Worm (Caenorhabditis elegans): ENCODE data around the gene clec-24.

clec-24 gene

DNA sequence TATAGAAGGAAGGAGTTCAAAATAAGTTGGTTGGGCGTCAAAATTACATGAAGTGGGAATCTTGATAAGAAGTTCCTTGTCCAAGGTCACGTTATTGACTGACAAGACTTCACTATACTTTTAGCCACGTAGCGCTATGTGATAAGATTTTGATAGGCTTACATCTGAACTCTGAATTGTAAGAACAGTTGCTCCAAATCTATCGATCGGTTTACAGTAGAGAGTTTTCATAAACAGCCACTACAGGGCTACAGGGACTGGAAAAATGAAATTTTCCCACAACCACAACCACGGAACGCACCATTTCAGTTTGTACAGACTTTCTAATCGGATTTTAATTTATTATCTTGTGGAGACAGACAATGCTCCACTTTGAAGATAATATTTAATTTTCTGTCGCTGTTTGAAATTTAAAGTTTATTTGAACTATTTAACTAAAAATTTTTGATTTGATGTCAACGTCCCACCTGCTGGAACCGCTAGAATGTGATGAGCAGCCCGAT lies 3.8 kb upstream of the clec-24 start, which contains the start of the genes clec-31 and clec-22:
Gene clec-31, minus strand, starts transcription at position 101 of the 503 bp plus-strand sequence.
Gene clec-22, plus strand, starts transcription at position 453 of the 503 bp plus-strand sequence.
- TF ChIP-seq blmp-1 (tag; optimal IDR thresholded peaks at IDR 0.05) (no peak), nhr-28 (tag; optimal IDR thresholded peaks at IDR 0.05) (no peak), lsy-2 (tag; optimal IDR thresholded peaks at IDR 0.05) (no peak), nhr-2 (tag; optimal IDR thresholded peaks at IDR 0.05) (no peak), pha-4 (tag; optimal IDR thresholded peaks at IDR 0.05) (no peak), hlh-1 (tag; optimal IDR thresholded peaks at IDR 0.05) (no peak), ztf-11 (tag; optimal IDR thresholded peaks at IDR 0.05) (no peak), sem-2 (GFP tag; optimal IDR thresholded peaks at IDR 0.05) (no peak), lin-13 (tag; optimal IDR thresholded peaks at IDR 0.05) (no peak)

DNA sequence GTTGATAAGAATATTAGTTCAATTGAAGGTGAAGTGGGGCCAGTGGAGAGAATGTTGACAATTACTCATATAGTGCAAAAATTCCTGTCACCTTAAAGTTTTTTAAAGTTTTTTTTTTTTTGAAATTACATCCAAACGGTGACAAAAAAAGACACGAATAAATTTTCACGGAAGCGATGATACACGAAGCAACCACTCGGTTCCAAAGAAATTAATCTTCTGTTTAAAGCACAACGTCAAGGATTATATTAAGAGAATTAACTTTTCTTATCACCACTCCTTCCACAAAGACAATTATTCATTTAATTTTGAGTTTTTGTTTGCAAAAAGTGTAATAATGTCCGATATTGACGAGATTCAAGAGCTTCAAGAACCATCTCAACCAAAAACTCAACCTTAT lies 3.6 kb downstream of the clec-24 start, which contains the start of gene clec-28:
Gene clec-28, plus strand, starts transcription at position 301 of the 400 bp plus-strand sequence.
- TF ChIP-seq nhr-2 (tag; optimal IDR thresholded peaks at IDR 0.05) (no peak), unc-39 (tag; optimal IDR thresholded peaks at IDR 0.05) (no peak), sptf-1 (tag; optimal IDR thresholded peaks at IDR 0.05) (no peak), tbx-8 (GFP tag; optimal IDR thresholded peaks at IDR 0.05) (no peak), M03D4.4 (tag; optimal IDR thresholded peaks at IDR 0.05) (no peak), nhr-28 (tag; optimal IDR thresholded peaks at IDR 0.05) (no peak), lin-32 (GFP tag; optimal IDR thresholded peaks at IDR 0.05) (no peak), mls-2 (tag; optimal IDR thresholded peaks at IDR 0.05) (no peak), blmp-1 (tag; optimal IDR thresholded peaks at IDR 0.05) (no peak), flh-1 (GFP tag; optimal IDR thresholded peaks at IDR 0.05) (no peak), sem-2 (GFP tag; optimal IDR thresholded peaks at IDR 0.05) (no peak), lsy-2 (tag; optimal IDR thresholded peaks at IDR 0.05) (no peak), mep-1 (tag; optimal IDR thresholded peaks at IDR 0.05) (no peak), cnd-1 (tag; optimal IDR thresholded peaks at IDR 0.05) (no peak), drap-1 (GFP tag; optimal IDR thresholded peaks at IDR 0.05) (no peak), ztf-11 (tag; optimal IDR thresholded peaks at IDR 0.05) (no peak), nhr-12 (tag; optimal IDR thresholded peaks at IDR 0.05) (no peak), lin-13 (tag; optimal IDR thresholded peaks at IDR 0.05) (no peak), zip-8 (tag; optimal IDR thresholded peaks at IDR 0.05) (no peak)

DNA sequence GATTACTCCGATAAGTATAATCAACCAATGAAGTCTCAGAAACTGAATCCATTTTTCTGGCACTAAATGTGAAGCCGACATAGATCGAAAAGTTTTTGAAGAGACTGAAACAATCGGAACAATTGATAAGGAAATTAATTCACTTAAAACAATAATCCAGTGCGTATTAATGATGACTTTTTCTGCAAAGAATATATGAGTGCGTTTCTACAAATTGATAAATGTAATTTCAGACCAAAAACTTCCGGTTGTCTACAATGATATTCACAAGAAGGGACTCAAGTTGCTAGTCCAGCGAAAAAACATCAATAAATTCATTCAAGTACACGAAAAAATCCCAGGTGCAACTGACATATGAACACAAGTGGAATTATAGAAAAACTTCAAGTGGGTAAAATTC lies 7.9 kb downstream of the clec-24 start, which contains the start of gene clec-33:
Gene clec-33, minus strand, starts transcription at position 101 of the 400 bp plus-strand sequence.
- TF ChIP-seq lin-32 (GFP tag; optimal IDR thresholded peaks at IDR 0.05) (no peak), ceh-83 (GFP tag; optimal IDR thresholded peaks at IDR 0.05) (no peak)

DNA sequence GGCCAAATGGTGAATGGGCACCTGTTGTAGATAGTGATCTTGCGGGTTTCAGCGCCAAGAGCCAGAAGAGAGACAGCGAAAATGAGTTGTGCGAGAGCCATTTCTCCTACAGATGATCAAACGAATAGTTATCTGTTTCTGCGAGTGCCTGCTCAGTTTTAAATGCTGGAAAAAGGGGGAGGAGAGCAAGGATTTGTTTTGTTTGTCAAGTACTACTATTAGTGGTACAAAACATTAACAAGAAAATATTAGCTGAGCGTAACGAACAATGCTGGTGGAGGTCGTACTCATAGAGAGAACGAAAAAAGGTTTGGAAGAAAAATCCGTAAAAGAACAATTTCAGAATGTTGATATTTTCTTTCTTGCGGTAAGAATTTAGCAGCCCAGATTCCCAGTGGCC lies 9.6 kb downstream of the clec-24 start, which contains the start of gene thn-4:
Gene thn-4, minus strand, starts transcription at position 101 of the 400 bp plus-strand sequence.
- TF ChIP-seq lin-32 (GFP tag; optimal IDR thresholded peaks at IDR 0.05) (no peak), unc-62 (GFP tag; optimal IDR thresholded peaks at IDR 0.05) (no peak), pha-4 (tag; optimal IDR thresholded peaks at IDR 0.05) (no peak), nhr-2 (tag; optimal IDR thresholded peaks at IDR 0.05) (no peak), sem-2 (GFP tag; optimal IDR thresholded peaks at IDR 0.05) (no peak), nhr-237 (tag; optimal IDR thresholded peaks at IDR 0.05) (no peak), nhr-12 (tag; optimal IDR thresholded peaks at IDR 0.05) (no peak), lsy-2 (tag; optimal IDR thresholded peaks at IDR 0.05) (no peak), ham-2 (GFP tag; optimal IDR thresholded peaks at IDR 0.05) (no peak), mep-1 (tag; optimal IDR thresholded peaks at IDR 0.05) (no peak), ceh-43 (GFP tag; optimal IDR thresholded peaks at IDR 0.05) (no peak), ztf-11 (tag; optimal IDR thresholded peaks at IDR 0.05) (no peak), drap-1 (GFP tag; optimal IDR thresholded peaks at IDR 0.05) (no peak), hlh-1 (tag; optimal IDR thresholded peaks at IDR 0.05) (no peak), bed-3 (GFP tag; optimal IDR thresholded peaks at IDR 0.05) (no peak), mls-2 (tag; optimal IDR thresholded peaks at IDR 0.05) (no peak), M03D4.4 (tag; optimal IDR thresholded peaks at IDR 0.05) (no peak), flh-1 (GFP tag; optimal IDR thresholded peaks at IDR 0.05) (no peak), snpc-4 (tag; optimal IDR thresholded peaks at IDR 0.05) (no peak), nhr-76 (tag; optimal IDR thresholded peaks at IDR 0.05) (no peak)

DNA sequence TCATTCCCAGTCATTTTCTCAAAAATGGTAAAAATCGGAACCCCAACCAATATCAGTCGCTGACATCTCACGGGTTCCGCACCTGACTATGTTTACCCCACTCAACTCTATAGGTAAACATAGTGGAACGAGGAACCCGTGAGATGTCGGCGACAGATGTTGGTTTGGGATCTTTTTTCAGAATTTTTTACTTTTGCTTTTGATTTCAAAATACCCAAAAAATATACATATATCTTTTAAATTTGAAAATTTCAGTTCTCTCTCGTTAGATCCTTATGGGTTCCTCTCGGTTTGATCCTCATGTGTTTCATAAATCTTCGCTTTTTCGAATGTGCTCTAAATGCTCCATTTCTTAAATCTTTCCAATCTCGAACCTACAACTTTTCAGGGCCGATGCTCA lies 11.8 kb downstream of the clec-24 start, which contains the start of gene srw-23:
Gene srw-23, plus strand, starts transcription at position 301 of the 400 bp plus-strand sequence.
- TF ChIP-seq lsy-2 (tag; optimal IDR thresholded peaks at IDR 0.05) (no peak), ces-1 (GFP tag; optimal IDR thresholded peaks at IDR 0.05) (no peak), ceh-39 (tag; optimal IDR thresholded peaks at IDR 0.05) (no peak), flh-1 (GFP tag; optimal IDR thresholded peaks at IDR 0.05) (no peak), ceh-43 (GFP tag; optimal IDR thresholded peaks at IDR 0.05) (no peak), nhr-76 (tag; optimal IDR thresholded peaks at IDR 0.05) (no peak), nhr-12 (tag; optimal IDR thresholded peaks at IDR 0.05) (no peak), sem-2 (GFP tag; optimal IDR thresholded peaks at IDR 0.05) (no peak), unc-39 (tag; optimal IDR thresholded peaks at IDR 0.05) (no peak), unc-62 (GFP tag; optimal IDR thresholded peaks at IDR 0.05) (no peak), cnd-1 (tag; optimal IDR thresholded peaks at IDR 0.05) (no peak), zip-8 (tag; optimal IDR thresholded peaks at IDR 0.05) (no peak), lin-32 (GFP tag; optimal IDR thresholded peaks at IDR 0.05) (no peak), M03D4.4 (tag; optimal IDR thresholded peaks at IDR 0.05) (no peak), blmp-1 (tag; optimal IDR thresholded peaks at IDR 0.05) (no peak), ceh-83 (GFP tag; optimal IDR thresholded peaks at IDR 0.05) (no peak), elt-1 (tag; optimal IDR thresholded peaks at IDR 0.05; ENCODE audit: borderline replicate concordance, insufficient read depth) (no peak), tbx-8 (GFP tag; optimal IDR thresholded peaks at IDR 0.05) (no peak)
